Worm (Caenorhabditis elegans) whole organism, L1 larva: ENCODE measurements around the gene sec-61.B.

Experiments
- C04F5.9 ChIP-seq: sonication (generic microtip); optimal IDR thresholded peaks from 2 replicates; lab custom pipeline; 2016; ENCODE audit warnings: missing genetic modification characterization, missing compliant biosample characterization
- F16B12.6 ChIP-seq: fragments of 150-350 bp; optimal IDR thresholded peaks from 2 replicates; lab custom pipeline; 2014; ENCODE audit warnings: missing biosample characterization, missing genetic modification characterization
- alr-1 ChIP-seq: fragments of 200-800 bp; sonication (Bioruptor generic); optimal IDR thresholded peaks from 2 replicates; lab custom pipeline; 2018; ENCODE audit warnings: borderline replicate concordance, mild to moderate bottlenecking, missing genetic modification characterization, missing compliant biosample characterization
- ama-1 ChIP-seq: fragments of 150-350 bp; optimal IDR thresholded peaks from 2 replicates; lab custom pipeline; 2014
- blmp-1 ChIP-seq: fragments of 150-350 bp; optimal IDR thresholded peaks from 2 replicates; lab custom pipeline; 2014; ENCODE audit warnings: missing biosample characterization, missing genetic modification characterization
- ceh-82 ChIP-seq, 3 experiments: fragments of 150-350 bp in 1 of 3; sonication (generic microtip) in 2 of 3; optimal IDR thresholded peaks; 2 replicates each; lab custom pipeline; 2014 to 2017; ENCODE audit warnings: missing biosample characterization in 3 of 3, missing genetic modification characterization in 3 of 3
- ces-1 ChIP-seq: fragments of 150-350 bp; optimal IDR thresholded peaks from 2 replicates; lab custom pipeline; 2014; ENCODE audit warnings: missing biosample characterization, missing genetic modification reagents, missing genetic modification characterization
- dpl-1 ChIP-seq, 3 experiments: fragments of 150-350 bp in 2 of 3; sonication (generic microtip) in 1 of 3; optimal IDR thresholded peaks; 2 replicates each; lab custom pipeline; 2014 to 2017; ENCODE audit warnings: missing biosample characterization in 3 of 3, missing genetic modification characterization in 3 of 3, missing genetic modification reagents in 3 of 3
- dsc-1 ChIP-seq: sonication (generic microtip); optimal IDR thresholded peaks from 2 replicates; lab custom pipeline; 2016; ENCODE audit warnings: mild to moderate bottlenecking, missing genetic modification characterization, missing compliant biosample characterization
- egl-27 ChIP-seq, 2 experiments: fragments of 150-350 bp in 1 of 2; sonication (generic microtip); optimal IDR thresholded peaks; 3 replicates each; lab custom pipeline; 2017 to 2018; ENCODE audit warnings: missing biosample characterization in 2 of 2, missing genetic modification characterization in 2 of 2, missing genetic modification reagents in 2 of 2
- elt-3 ChIP-seq, 6 experiments: fragments of 150-350 bp in 1 of 6; sonication (generic microtip); optimal IDR thresholded peaks; 2 replicates each; lab custom pipeline; 2017 to 2018; ENCODE audit warnings: missing biosample characterization in 6 of 6, missing genetic modification characterization in 6 of 6, inconsistent platforms in 1 of 6
- fkh-10 ChIP-seq: sonication (generic microtip); optimal IDR thresholded peaks from 2 replicates; lab custom pipeline; 2017; ENCODE audit warnings: missing biosample characterization, missing genetic modification reagents, missing genetic modification characterization
- fkh-8 ChIP-seq: sonication (generic microtip); optimal IDR thresholded peaks from 2 replicates; lab custom pipeline; 2016; ENCODE audit warnings: mild to moderate bottlenecking, missing genetic modification characterization, missing compliant biosample characterization
- hlh-4 ChIP-seq: sonication (generic microtip); optimal IDR thresholded peaks from 2 replicates; lab custom pipeline; 2016; ENCODE audit warnings: mild to moderate bottlenecking, missing genetic modification characterization, missing compliant biosample characterization
- isw-1 ChIP-seq: fragments of 200-800 bp; sonication (Bioruptor generic); IDR thresholded peaks from 2 replicates; pipeline ENCODE4 v1.3.6; 2022; ENCODE audit warnings: missing genetic modification characterization, missing compliant biosample characterization
- lin-13 ChIP-seq: fragments of 150-350 bp; optimal IDR thresholded peaks from 2 replicates; lab custom pipeline; 2014; ENCODE audit warnings: missing biosample characterization, missing genetic modification reagents, missing genetic modification characterization
- lin-14 ChIP-seq: fragments of 200-800 bp; sonication (Bioruptor generic); optimal IDR thresholded peaks from 2 replicates; lab custom pipeline; 2018; ENCODE audit warnings: mild to moderate bottlenecking, missing genetic modification characterization, moderate library complexity, missing compliant biosample characterization
- lin-35 ChIP-seq, 2 experiments: fragments of 150-350 bp; optimal IDR thresholded peaks; 2 replicates each; lab custom pipeline; 2014; ENCODE audit warnings: missing biosample characterization in 2 of 2, missing genetic modification characterization in 2 of 2, missing genetic modification reagents in 2 of 2
- lin-39 ChIP-seq: fragments of 150-350 bp; optimal IDR thresholded peaks from 2 replicates; lab custom pipeline; 2014; ENCODE audit warnings: missing biosample characterization, missing genetic modification reagents, missing genetic modification characterization
- lir-3 ChIP-seq: sonication (generic microtip); optimal IDR thresholded peaks from 2 replicates; lab custom pipeline; 2016; ENCODE audit warnings: mild to moderate bottlenecking, missing genetic modification characterization, moderate library complexity, missing compliant biosample characterization; ENCODE audit not compliant: poor library complexity
- mef-2 ChIP-seq: fragments of 150-350 bp; optimal IDR thresholded peaks from 2 replicates; lab custom pipeline; 2014; ENCODE audit warnings: missing biosample characterization, missing genetic modification characterization
- mep-1 ChIP-seq: fragments of 150-350 bp; optimal IDR thresholded peaks from 2 replicates; lab custom pipeline; 2014; ENCODE audit warnings: missing biosample characterization, missing genetic modification characterization
- nhr-11 ChIP-seq: fragments of 150-350 bp; optimal IDR thresholded peaks from 2 replicates; lab custom pipeline; 2014; ENCODE audit warnings: missing biosample characterization, missing genetic modification characterization
- nhr-12 ChIP-seq: sonication (generic microtip); optimal IDR thresholded peaks from 2 replicates; lab custom pipeline; 2017; ENCODE audit warnings: missing biosample characterization, missing genetic modification characterization
- nhr-19 ChIP-seq: fragments of 200-800 bp; sonication (Bioruptor generic); conservative IDR thresholded peaks from 2 replicates; pipeline ENCODE4 v1.3.6; 2022; ENCODE audit warnings: missing genetic modification characterization, missing compliant biosample characterization
- nhr-47 ChIP-seq: sonication (generic microtip); optimal IDR thresholded peaks from 2 replicates; lab custom pipeline; 2016; ENCODE audit warnings: mild to moderate bottlenecking, missing genetic modification characterization, moderate library complexity, missing compliant biosample characterization
- nhr-85 ChIP-seq: sonication (generic microtip); peaks from one replicate; lab custom pipeline; 2016; ENCODE audit warnings: missing genetic modification characterization, inconsistent platforms, missing compliant biosample characterization
- pag-3 ChIP-seq: sonication (generic microtip); optimal IDR thresholded peaks from 2 replicates; lab custom pipeline; 2017; ENCODE audit warnings: missing genetic modification characterization, mild to moderate bottlenecking, missing compliant biosample characterization, antibody characterized with exemption, borderline replicate concordance; ENCODE audit not compliant: insufficient read depth
- sptf-1 ChIP-seq: fragments of 150-350 bp; optimal IDR thresholded peaks from 2 replicates; lab custom pipeline; 2014; ENCODE audit warnings: missing biosample characterization, missing genetic modification characterization
- swsn-7 ChIP-seq: sonication (generic microtip); optimal IDR thresholded peaks from 2 replicates; lab custom pipeline; 2016; ENCODE audit warnings: missing genetic modification characterization, missing compliant biosample characterization
- unc-86 ChIP-seq: sonication (generic microtip); optimal IDR thresholded peaks from 2 replicates; lab custom pipeline; 2016; ENCODE audit warnings: missing genetic modification characterization, missing compliant biosample characterization
- unc-98 ChIP-seq: fragments of 200-800 bp; sonication (Bioruptor generic); IDR thresholded peaks from 2 replicates; pipeline ENCODE4 v1.3.6; 2022; ENCODE audit warnings: missing genetic modification characterization, missing compliant biosample characterization
- vab-15 ChIP-seq: sonication (generic microtip); optimal IDR thresholded peaks from 2 replicates; lab custom pipeline; 2017; ENCODE audit warnings: missing genotype, mild to moderate bottlenecking, missing genetic modification characterization, missing compliant biosample characterization
- xbp-1 ChIP-seq: sonication (generic microtip); optimal IDR thresholded peaks from 2 replicates; lab custom pipeline; 2016; ENCODE audit warnings: missing genetic modification characterization, missing compliant biosample characterization
- ztf-11 ChIP-seq, 2 experiments: sonication (generic microtip); optimal IDR thresholded peaks; 2 replicates each; lab custom pipeline; 2016 to 2017; ENCODE audit warnings: missing genetic modification characterization in 2 of 2, missing biosample characterization in 1 of 2, missing compliant biosample characterization in 1 of 2
- ztf-4 ChIP-seq: fragments of 150-350 bp; optimal IDR thresholded peaks from 2 replicates; lab custom pipeline; 2014; ENCODE audit warnings: missing biosample characterization, missing genetic modification characterization

Gene sec-61.B

DNA sequence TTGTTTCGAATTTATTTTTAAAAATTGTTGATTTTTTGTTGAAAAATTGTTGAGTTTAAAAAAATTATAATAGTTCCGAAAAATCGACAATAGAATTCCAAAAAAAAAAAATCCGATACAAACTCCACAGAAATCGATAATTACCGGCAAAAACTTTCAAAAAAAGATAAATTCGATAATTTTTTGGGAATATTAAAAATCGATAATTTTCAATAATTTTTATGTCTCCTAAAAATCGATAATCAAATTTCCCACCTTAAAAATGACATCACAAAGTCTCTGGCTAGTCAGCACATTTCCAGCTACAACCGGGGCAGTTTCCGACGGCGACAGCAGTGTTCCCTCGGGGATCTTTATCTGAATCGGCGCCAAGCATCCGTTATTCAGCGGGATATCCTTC, 12.2 kb upstream of the sec-61.B start:
- TF ChIP-seq lin-13 (no peak), lir-3 (tag; lab: Kevin White, UChicago) (no peak)
- TF ChIP-seq, all 84 proteins: peak for 0

DNA sequence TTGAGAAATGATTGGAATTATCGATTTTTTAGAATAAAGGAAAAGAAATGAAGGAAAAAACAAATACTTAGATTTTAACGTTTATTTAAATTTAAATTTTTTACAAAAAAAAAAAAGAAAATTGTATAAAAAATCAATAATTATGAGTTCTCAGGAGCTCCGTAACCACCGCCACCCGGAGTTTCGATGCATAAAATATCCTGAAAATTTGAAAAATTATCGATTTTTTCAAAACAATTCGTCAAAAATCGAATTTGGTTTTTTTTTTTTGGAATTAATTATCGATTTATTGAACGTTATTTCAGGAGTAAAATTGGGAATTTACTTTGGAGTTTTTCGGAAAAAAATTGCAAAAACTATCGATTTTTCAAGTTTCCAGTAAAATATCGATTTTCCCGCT, 10.9 kb upstream of the sec-61.B start, which contains the start of gene Y38F2AR.10:
Gene Y38F2AR.10, minus strand, starts transcription at position 101 of the 400 bp plus-strand sequence.
- no peak for TF ChIP-seq F16B12.6
- TF ChIP-seq elt-3 (tag; optimal IDR thresholded peaks at IDR 0.05; lab: Kevin White, UChicago), result no peak
- no peak for TF ChIP-seq vab-15
- no peak for TF ChIP-seq lin-39 (tag; lab: Kevin White, UChicago)
- no peak for TF ChIP-seq fkh-10
- TF ChIP-seq mef-2, result no peak
- TF ChIP-seq dpl-1 (GFP tag; optimal IDR thresholded peaks at IDR 0.05; lab: Kevin White, UChicago), result no peak
- TF ChIP-seq nhr-19, result no peak
- no peak for TF ChIP-seq hlh-4 (tag; lab: Kevin White, UChicago)

DNA sequence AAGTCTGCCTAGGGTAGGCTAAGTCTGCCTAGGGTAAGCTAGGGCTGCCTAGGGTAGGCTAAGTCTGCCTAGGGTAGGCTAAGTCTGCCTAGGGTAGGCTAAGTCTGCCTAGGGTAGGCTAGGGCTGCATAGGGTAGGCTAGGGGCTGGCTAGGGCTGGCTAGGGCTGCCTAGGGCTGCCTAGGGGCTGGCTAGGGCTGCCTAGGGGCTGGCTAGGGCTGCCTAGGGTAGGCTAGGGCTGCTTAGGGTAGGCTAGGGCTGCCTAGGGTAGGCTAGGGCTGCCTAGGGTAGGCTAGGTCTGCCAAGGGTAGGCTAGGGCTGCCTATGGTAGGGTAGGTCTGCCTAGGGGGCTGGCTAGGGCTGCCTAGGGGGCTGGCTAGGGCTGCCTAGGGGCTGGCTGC, 9.8 kb upstream of the sec-61.B start:
- TF ChIP-seq isw-1 (GFP tag; lab: Robert Waterston, UW) (no peak), mep-1 (tag; lab: Kevin White, UChicago) (no peak), sptf-1 (tag; lab: Kevin White, UChicago) (no peak), lin-13 (no peak), nhr-12 (no peak), nhr-47 (tag; lab: Kevin White, UChicago) (no peak), fkh-10 (no peak), ces-1 (no peak), pag-3 (tag; lab: Kevin White, UChicago) (no peak), xbp-1 (tag; lab: Kevin White, UChicago) (no peak), unc-86 (tag; lab: Kevin White, UChicago) (no peak)

DNA sequence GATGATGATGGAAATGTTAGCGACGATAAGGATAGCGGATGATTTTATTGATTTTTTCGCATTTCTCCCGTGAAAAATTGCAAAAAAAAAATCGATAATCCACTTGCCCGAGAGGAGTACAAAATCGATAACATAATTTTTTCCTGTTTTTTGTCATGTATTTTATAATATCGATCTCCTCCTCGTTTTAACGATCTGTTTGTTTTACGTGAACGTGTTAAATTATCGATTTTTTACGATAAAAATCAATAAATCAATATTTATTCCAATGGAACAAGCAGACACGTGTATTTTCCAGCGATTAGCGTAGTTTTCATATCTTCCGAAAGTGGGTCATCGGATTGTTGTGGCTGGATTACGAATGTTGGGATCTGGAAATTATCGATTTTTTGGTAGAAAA, 7.5 kb upstream of the sec-61.B start:
- TF ChIP-seq egl-27 (tag; optimal IDR thresholded peaks at IDR 0.05; lab: Kevin White, UChicago) (no peak), nhr-85 (tag; lab: Kevin White, UChicago) (no peak), dsc-1 (tag; lab: Kevin White, UChicago) (no peak), elt-3 (tag; optimal IDR thresholded peaks at IDR 0.05; lab: Kevin White, UChicago) (no peak), ceh-82 (tag; optimal IDR thresholded peaks at IDR 0.05; lab: Kevin White, UChicago) (no peak), C04F5.9 (no peak), lin-35 (GFP tag; optimal IDR thresholded peaks at IDR 0.05; lab: Kevin White, UChicago) (no peak), nhr-11 (tag; lab: Kevin White, UChicago) (no peak), ztf-11 (tag; optimal IDR thresholded peaks at IDR 0.05; lab: Kevin White, UChicago) (no peak), lin-14 (GFP tag; lab: Kevin White, UChicago) (no peak), ama-1 (lab: Kevin White, UChicago) (no peak)

DNA sequence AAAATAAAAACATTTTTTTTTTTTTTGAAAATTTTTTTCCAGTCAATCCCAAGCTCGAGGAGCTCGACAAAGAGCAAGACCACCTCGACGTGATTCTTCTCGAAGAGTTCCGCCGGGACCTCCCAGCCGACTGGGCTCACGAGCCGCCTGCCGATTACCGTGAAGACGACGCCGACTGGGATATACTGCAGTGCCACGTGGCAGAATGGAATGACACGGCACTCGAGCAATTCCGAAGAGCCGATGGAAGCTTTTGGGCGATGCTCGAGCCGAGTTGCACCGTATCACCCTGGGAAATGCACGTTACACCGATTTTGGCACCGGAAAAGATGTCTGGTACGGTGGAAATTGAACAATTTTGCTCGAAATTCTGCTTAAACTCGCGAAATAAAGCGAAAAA, 4.5 kb upstream of the sec-61.B start:
- no peak for TF ChIP-seq swsn-7
- TF ChIP-seq ama-1 (lab: Kevin White, UChicago), result no peak
- TF ChIP-seq hlh-4 (tag; lab: Kevin White, UChicago), result no peak
- no peak for TF ChIP-seq lin-13
- TF ChIP-seq fkh-8 (tag; lab: Kevin White, UChicago), result no peak
- TF ChIP-seq blmp-1 (tag; lab: Kevin White, UChicago), result no peak
- no peak for TF ChIP-seq dsc-1 (tag; lab: Kevin White, UChicago)
- TF ChIP-seq lin-35 (GFP tag; optimal IDR thresholded peaks at IDR 0.05; lab: Kevin White, UChicago), result no peak

DNA sequence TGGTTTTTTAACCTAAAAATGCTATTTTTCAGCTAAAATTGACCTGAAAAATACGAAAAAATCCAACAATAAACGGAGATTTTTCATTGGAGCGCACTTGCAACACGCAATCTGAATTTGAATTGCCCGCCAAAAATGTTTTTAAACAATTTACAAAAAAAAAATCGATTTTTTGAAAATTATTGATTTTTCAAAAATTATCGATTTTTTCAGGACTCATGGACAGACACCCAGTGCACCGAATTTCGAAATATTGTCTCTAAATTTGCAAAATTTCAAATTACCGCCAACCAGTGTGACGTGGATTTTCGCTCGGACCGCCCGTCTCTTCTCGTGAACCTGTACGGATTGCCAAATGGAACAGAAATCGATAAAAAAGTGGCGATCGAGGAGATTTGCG, 3.3 kb upstream of the sec-61.B start:
- no peak for TF ChIP-seq swsn-7
- TF ChIP-seq egl-27 (tag; optimal IDR thresholded peaks at IDR 0.05; lab: Kevin White, UChicago), result no peak
- TF ChIP-seq alr-1 (tag; lab: Kevin White, UChicago), result no peak
- no peak for TF ChIP-seq nhr-12
- no peak for TF ChIP-seq ztf-4 (tag; lab: Kevin White, UChicago)
- TF ChIP-seq unc-98 (GFP tag; lab: Robert Waterston, UW), result no peak
